Worm (Caenorhabditis elegans) whole organism, L1 larva: ENCODE results near the gene tag-335.

Experiments
- efl-3 ChIP-seq: fragments of 200-800 bp; sonication (Bioruptor generic); optimal IDR thresholded peaks from 2 replicates; lab custom pipeline; 2018; ENCODE audit warnings: mild to moderate bottlenecking, missing genetic modification characterization, missing compliant biosample characterization
- lin-35 ChIP-seq, 2 experiments: fragments of 150-350 bp; optimal IDR thresholded peaks; 2 replicates each; lab custom pipeline; 2014; ENCODE audit warnings: missing biosample characterization in 2 of 2, missing genetic modification characterization in 2 of 2, missing genetic modification reagents in 2 of 2
- nhr-77 ChIP-seq: fragments of 150-350 bp; optimal IDR thresholded peaks from 2 replicates; lab custom pipeline; 2014; ENCODE audit warnings: missing biosample characterization, missing genetic modification characterization
- ztf-4 ChIP-seq: fragments of 150-350 bp; optimal IDR thresholded peaks from 2 replicates; lab custom pipeline; 2014; ENCODE audit warnings: missing biosample characterization, missing genetic modification characterization

DNA sequence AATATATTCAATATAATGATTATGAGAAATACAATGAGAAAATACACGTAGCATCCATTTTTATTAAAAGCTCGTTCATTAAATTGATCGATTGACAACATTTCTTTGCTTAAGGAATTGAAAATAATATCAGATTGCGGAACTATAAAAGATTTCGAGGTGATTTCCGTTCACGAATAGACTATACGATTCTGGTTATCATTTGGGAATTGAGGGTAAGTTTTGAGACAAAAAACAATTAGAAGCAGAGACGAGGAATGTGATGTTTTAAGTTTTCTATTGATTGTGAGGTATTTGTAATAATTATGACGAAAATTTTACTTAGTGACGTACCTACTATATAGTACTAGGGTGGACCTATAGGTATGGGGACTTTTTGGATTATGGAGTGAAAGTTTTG, 39.5 kb downstream of the tag-335 start, which contains the start of gene sre-19:
- TF ChIP-seq lin-35 (GFP tag; optimal IDR thresholded peaks at IDR 0.05; lab: Kevin White, UChicago) (no peak), nhr-77 (tag; lab: Kevin White, UChicago) (no peak), efl-3 (GFP tag; lab: Kevin White, UChicago) (no peak), ztf-4 (tag; lab: Kevin White, UChicago) (no peak)
